Fruit fly (Drosophila melanogaster): ENCODE data around the gene MSAmiP.
A peak's percentile ranks its signal among the peaks of the same experiment; 100 is the strongest.

The MSAmiP gene

DNA sequence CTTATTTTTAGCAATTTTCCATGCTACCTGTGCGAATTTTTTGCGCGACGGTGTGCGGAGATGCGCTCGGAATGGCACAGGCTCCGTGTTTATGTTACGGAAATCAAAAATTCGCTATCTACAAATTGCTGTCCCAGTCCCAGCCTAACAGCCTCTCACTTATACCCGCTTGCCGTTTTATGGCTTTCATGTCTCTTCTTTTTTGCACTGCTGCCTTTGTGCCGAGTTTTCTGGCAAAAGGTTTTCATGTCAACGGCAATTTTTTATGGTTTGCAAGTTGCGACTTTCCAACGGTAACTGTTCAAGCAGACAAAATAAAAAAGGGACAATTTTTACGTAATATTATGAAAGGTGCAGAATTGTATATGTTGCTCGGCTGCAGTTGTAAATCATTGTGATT, 85.2 kb downstream of the MSAmiP start:
- no peak for TF ChIP-seq CG17801 (GFP tag; optimal IDR thresholded peaks at IDR 0.05; ENCODE audit: partially characterized antibody)

DNA sequence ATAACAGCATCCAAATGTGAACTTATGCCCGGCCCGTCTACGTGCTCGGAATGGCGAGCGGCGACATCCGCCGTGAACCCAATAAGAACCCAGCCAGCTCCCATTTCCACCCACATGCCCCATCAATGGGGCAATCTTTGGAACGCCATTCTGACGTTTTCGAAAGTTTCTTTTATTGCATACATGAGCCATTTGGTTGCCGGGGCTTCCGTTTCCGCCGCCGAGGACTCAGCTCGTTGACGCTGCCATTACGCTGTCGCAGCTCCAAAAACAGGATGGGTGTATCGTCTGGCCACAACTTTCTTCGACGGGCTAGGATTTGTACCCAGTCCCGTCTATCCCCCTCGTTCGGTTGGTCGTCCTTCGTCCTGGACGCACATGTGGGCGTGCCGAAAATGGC, 90.0 kb downstream of the MSAmiP start:
- no peak for TF ChIP-seq CG17801 (GFP tag; optimal IDR thresholded peaks at IDR 0.05; ENCODE audit: partially characterized antibody)

DNA sequence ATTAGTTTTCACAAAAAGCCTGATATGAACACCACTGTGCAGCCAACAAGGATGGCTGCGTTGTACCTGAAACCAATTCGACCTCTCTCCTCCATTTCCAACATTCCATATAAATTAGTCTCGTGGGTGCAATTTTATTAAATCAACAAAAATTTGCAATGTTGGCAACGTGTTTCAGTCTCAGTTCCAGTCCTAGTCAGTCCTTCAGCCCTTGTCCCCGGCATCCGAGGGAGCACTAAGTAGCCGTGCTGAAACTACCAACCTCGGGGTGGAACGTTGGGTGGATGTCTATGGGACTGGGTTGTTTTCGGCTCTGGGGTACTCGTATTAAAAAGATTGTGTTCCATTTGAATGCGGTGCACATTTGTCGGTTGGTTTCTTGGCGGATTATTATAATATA, 92.0 kb downstream of the MSAmiP start:
- TF ChIP-seq CG17801 (GFP tag; optimal IDR thresholded peaks at IDR 0.05; ENCODE audit: partially characterized antibody), result no peak

DNA sequence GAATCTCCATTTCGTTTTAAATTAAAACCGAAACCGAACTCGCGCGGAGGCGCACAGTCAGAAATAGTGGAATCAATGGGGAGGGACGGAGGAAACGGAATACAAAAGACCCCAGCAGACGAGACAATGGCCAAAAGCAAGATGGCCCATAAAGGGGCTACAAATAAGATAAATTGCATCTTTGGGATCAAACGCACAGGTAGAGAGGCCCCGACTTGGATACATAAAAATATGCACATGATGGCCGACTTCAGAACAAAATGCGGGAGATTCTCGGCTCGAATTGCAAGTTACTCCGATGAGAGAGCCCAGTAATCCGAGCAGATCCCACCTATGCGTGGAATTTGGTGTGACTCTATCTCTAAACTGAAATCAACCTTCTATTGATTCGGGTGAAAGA, 94.7 kb downstream of the MSAmiP start:
- no peak for TF ChIP-seq CG17801 (GFP tag; optimal IDR thresholded peaks at IDR 0.05; ENCODE audit: partially characterized antibody)

DNA sequence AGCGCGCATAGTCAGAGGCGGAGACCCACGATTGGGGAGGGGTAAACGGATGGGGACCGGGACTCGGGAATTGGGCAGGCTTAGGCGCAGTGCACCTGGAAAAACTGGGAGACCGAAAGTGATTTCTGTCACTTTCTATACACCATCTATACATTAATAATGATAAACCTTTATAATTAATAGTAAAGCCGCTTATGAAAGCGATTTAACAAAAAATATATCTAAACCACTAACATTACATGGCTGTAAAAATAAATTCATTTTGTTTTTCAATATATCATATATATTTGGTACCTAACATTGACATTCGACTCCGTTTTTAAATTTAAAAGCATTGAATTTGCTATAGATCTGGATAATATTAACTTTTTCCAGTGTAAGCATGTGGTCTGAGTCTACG, 95.1 kb downstream of the MSAmiP start:
- TF ChIP-seq CG17801 (GFP tag; optimal IDR thresholded peaks at IDR 0.05; ENCODE audit: partially characterized antibody), result no peak

DNA sequence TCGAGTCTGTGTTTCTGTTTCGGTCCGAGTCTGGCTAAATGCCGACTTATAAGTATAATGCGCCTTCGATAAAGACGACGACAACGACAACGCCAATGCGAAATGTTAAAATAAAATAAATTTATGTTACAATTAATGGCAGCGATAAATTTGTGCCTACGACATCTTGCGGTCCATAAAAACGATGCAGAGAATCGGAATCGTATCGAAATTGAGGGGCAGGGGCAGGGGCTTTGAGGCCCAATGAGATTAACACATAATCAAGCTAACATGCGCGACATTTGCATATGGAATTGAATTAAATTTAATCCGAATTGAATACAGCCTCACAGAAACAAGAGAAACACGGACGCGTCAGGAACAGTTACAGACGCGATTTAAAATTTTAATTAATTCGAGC, 95.8 kb downstream of the MSAmiP start:
- TF ChIP-seq CG17801 (GFP tag; optimal IDR thresholded peaks at IDR 0.05; ENCODE audit: partially characterized antibody), result no peak

DNA sequence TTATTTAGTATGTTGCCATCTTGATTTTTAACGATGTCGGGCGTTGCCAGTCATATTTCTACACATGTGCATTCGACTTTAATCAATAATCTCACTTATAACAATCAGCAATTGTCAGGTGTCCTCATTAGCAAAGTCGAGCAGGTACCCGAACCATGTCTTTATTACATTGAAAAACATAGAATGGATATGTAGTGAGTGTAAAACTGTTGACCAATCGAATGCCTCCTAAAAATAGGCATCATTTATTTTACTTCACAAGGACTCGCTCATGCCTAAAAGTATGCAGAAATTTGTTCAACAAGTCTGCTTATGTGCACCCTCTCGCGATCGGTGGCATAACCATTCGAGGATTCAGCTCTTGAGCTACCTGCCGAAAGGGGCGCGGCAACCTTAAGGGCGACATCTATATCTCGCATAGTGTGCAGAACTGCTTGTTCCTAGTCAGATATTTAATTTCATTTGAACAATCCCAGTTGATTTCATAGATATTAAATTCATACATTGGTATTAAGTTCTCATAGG, 97.5 kb downstream of the MSAmiP start:
- peak; percentile 12 for TF ChIP-seq CG17801 (GFP tag; optimal IDR thresholded peaks at IDR 0.05; ENCODE audit: partially characterized antibody)

DNA sequence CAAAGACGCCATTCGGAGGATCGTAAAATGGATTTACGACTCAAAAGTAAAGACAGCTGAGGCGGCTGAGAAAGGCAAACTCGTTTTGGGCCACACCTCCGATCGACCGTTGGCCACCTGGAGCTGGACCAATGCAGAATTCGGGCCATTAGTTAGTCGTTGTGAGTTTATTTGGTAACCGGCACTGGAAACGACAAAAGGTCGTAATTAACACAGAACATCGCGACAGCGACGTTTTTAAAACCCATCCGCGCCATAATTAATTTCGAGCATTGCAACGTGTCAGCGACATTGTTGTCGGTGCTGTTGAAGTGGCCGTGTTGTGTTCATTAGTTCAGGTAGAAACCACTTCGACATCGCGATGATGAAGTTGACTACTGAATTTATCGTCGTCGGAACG, 98.3 kb downstream of the MSAmiP start:
- no peak for TF ChIP-seq CG17801 (GFP tag; optimal IDR thresholded peaks at IDR 0.05; ENCODE audit: partially characterized antibody)

DNA sequence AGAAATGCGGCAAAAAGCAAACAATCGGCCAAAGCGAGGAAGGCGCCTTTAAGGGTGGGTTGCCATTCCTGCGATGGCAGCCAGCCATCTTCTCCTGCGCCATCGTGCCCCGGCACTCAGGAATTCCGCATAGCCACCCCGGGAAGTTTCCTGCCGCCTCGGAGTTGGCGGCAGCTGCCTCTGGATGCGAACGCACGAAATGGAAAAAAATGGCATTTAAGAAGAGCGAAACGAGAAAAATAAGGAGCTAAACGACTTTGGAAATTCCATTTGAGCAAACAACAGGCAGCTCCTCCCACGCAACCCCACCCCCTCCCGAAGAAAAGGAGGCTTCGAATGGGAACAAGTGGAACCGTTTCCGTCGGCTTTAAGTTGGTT, 101.5 kb downstream of the MSAmiP start:
- TF ChIP-seq CG17801 (GFP tag; optimal IDR thresholded peaks at IDR 0.05; ENCODE audit: partially characterized antibody), result no peak

DNA sequence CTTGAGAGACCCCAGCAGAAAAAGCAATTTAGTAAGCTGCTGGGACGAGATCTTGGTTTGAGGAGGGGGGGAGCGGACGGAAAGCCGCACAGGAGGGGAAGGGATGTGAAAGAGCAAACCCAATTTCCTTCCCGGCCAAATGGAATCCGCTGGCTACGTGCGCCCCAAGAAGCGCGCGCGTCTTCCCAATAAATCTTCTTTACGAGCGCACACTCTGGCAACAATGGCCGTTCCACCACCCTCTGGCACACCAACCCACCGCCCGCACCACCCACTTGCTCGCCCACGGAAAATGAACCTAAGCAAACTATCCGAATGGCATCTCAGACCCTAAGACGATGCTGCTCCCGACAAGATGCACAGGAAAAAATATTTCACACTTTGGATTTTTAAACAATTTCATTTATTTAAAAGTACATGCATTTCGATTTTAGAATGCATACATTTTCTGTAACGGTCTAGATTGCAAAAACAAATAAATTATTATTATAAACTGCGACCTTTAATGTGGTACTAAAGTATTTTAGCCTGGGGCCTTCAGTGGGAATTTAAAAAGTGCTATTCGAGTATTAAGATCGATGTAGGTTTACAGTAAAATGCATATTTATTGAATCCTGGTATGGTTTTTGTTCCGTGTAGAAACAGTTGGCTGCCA, 102.0 kb downstream of the MSAmiP start:
- TF ChIP-seq CG17801 (GFP tag; optimal IDR thresholded peaks at IDR 0.05; ENCODE audit: partially characterized antibody), result no peak

DNA sequence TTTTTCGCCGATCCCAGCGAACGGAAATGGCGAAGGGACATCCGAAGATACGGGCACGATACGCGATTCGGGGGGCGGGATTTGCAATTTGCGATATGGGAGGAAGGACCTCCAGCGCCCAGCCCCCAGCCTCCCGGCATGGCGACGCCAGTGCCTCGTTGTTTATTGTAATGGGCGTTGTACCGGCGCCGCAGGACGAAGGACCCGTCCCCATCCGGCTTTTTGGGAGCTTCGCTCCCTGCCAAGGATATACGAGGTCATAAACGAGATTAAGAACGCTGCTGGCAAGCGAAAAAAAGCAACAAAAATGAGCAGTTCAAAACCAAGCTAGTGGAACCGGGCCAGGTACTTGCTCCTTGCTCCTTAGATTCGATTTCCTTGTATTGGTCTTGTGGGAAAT, 103.5 kb downstream of the MSAmiP start:
- TF ChIP-seq CG17801 (GFP tag; optimal IDR thresholded peaks at IDR 0.05; ENCODE audit: partially characterized antibody), result no peak

DNA sequence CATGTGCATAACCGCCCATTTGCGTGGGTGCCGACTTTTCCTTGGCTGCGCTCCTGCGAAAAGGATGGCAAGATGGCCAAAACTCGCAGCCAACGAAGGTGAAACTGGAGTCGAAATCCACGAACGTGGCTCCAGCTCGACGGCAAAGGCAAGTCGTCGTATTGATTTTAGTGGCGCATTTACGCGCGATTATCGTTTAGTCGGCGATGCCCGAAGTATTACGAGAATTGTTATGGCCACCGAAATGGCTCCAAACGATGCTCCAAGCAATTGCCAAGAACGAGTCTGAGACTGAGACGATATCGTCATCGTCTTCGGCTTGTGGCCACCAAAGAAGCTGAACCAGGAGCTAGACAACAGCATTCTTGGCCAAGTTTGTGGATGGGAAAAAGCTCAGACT, 104.5 kb downstream of the MSAmiP start:
- no peak for TF ChIP-seq CG17801 (GFP tag; optimal IDR thresholded peaks at IDR 0.05; ENCODE audit: partially characterized antibody)

DNA sequence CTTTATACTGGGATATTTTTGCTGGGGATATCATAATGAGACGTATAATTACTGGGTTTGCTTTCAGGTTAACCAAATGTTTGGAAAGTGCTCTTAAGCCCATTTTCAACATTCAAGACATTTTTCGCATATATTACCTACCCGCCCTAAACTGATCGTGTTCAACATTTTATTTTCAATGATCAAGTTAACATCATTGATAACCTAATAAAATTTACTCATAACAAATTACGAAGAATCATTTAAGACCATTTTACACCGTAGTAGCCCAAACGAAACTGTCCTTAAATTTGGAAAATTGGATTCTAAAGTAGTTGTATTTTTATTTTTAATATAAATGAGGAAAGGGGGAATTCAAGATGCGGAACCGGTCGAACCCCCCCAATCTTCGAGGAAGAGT, 108.1 kb downstream of the MSAmiP start, which contains the start of gene Glut3:
TSS of gene Glut3 (plus strand) at position 301 of the 400 bp plus-strand sequence.
- TF ChIP-seq CG17801 (GFP tag; optimal IDR thresholded peaks at IDR 0.05; ENCODE audit: partially characterized antibody), result no peak

DNA sequence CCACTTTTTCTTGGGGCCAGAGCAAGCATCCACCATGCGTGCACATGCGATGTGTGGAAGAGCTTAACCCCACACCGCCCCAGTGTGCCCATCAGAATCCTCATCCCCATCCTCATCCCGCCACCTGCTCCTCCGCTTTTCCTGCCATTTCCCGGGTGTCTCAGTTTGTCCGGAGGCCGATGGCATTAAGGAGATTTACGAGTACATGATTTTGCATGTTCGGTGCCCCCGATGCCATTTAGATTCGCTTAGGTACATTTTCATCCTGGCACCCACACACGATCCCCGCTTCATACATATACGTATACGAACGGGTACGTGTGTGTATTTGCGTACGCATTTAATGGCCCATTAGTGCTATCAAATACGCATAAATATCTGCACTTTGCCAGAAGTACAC, 108.7 kb downstream of the MSAmiP start:
- TF ChIP-seq CG17801 (GFP tag; optimal IDR thresholded peaks at IDR 0.05; ENCODE audit: partially characterized antibody), result no peak

DNA sequence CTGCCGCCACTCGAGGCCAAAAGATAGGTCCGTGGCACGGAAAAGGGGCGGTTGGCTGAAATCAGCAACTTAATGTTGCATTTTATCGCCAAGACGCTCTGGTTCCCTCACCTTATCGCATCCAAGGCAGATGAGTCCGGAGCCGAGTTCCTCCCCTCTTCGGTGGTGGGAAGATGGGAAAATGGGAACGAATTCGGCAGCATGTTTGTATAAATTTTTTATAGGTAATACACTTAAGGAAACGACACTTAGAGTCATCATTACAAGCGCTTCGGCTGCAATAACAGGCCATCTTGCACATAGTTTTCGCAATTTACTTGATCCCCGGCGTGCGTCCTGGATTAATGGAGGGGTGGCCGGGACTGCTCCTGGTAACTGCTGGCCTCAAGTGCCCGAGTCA, 111.0 kb downstream of the MSAmiP start:
- no peak for TF ChIP-seq CG17801 (GFP tag; optimal IDR thresholded peaks at IDR 0.05; ENCODE audit: partially characterized antibody)

DNA sequence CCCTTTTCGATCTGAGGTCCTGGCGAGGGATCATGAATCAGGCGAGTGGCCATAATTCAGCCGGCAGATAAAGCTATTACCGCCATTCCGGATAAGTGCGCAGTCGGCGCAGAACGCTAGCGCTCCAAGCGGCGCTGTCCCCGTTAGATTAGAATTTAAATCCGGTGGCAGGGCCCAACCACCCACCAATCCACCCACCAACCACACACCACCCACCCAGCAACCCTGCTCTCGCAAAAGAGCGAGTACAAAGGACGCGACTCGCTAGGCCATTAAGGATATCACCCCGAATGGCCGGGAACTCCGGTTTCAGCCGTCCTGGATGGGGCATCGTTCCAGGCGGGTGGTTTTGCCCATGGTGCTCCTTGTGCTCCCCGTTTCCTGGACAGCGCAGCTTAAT, 112.1 kb downstream of the MSAmiP start:
- no peak for TF ChIP-seq CG17801 (GFP tag; optimal IDR thresholded peaks at IDR 0.05; ENCODE audit: partially characterized antibody)

DNA sequence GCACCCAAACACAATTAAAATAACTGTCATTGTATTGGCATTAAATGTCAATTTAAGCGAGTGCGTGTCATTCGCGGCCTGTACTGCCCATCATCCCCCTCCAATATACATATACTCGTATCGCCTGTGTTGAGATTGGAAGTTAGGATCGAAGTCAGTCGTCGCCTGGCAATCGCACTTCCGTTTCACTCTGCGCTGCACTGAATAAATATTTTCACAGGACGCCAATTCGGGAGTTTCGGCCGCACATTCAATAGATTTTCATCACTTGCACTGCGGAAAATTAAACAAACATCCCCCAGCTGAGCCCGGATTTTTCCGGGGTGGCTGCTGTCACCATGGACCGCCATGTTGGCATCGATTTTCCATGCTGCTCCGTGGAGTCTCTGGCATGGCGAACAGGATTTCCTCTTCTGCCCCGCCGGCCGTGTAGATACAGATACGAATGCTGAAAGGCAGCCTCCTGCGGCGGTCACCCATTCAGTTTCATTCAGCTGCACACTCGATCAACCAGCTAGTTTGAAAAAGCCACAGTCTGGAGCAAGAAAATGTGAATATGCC, 112.9 kb downstream of the MSAmiP start:
- TF ChIP-seq CG17801 (GFP tag; optimal IDR thresholded peaks at IDR 0.05; ENCODE audit: partially characterized antibody), result no peak

Measured in ovary, adult (tissue).